Fruit fly (Drosophila melanogaster) whole organism, embryonic: ENCODE results near the gene SerRS.

Source experiments
- Antp ChIP-seq: fragments of 200-800 bp; sonication (Bioruptor generic); optimal IDR thresholded peaks from 3 replicates; lab custom pipeline; 2016; ENCODE audit warnings: missing biosample characterization, missing genetic modification characterization
- C15 ChIP-seq: fragments of 200-800 bp; sonication (Bioruptor generic); IDR thresholded peaks from 3 replicates; pipeline ENCODE4 v1.3.6; 2022; ENCODE audit warnings: missing biosample characterization, missing genetic modification characterization
- CG10959 ChIP-seq: fragments of 200-800 bp; sonication (Bioruptor generic); IDR thresholded peaks from 2 replicates; pipeline ENCODE4 v1.3.6; 2022; ENCODE audit warnings: missing biosample characterization, missing genetic modification characterization
- CG11093 ChIP-seq: fragments of 200-800 bp; sonication (Bioruptor generic); IDR thresholded peaks from 3 replicates; pipeline ENCODE4 v1.3.6; 2022; ENCODE audit warnings: missing biosample characterization, missing genetic modification characterization
- CG12744 ChIP-seq: fragments of 200-800 bp; sonication (Bioruptor generic); optimal IDR thresholded peaks from 2 replicates; lab custom pipeline; 2016; ENCODE audit warnings: missing biosample characterization, missing genetic modification characterization
- CG1529 ChIP-seq: fragments of 200-800 bp; sonication (Bioruptor generic); optimal IDR thresholded peaks from 3 replicates; lab custom pipeline; 2018; ENCODE audit warnings: missing biosample characterization, missing genetic modification characterization
- CG15514 ChIP-seq: fragments of 200-800 bp; sonication (Bioruptor generic); optimal IDR thresholded peaks from 3 replicates; lab custom pipeline; 2017; ENCODE audit warnings: missing biosample characterization, missing genetic modification characterization, mild to moderate bottlenecking, moderate library complexity, missing genetic modification reagents
- CG15601 ChIP-seq: fragments of 200-800 bp; sonication (Bioruptor generic); optimal IDR thresholded peaks from 3 replicates; lab custom pipeline; 2019; ENCODE audit warnings: missing biosample characterization, mild to moderate bottlenecking, missing genetic modification characterization, moderate library complexity
- CG18262 ChIP-seq: fragments of 200-800 bp; optimal IDR thresholded peaks from 3 replicates; lab custom pipeline; 2019; ENCODE audit warnings: missing biosample characterization, mild to moderate bottlenecking, missing genetic modification characterization, moderate library complexity
- CG2712 ChIP-seq: fragments of 200-800 bp; optimal IDR thresholded peaks from 3 replicates; lab custom pipeline; 2019; ENCODE audit warnings: missing biosample characterization, mild to moderate bottlenecking, missing genetic modification characterization, moderate library complexity
- CG2889 ChIP-seq: fragments of 200-800 bp; sonication (Bioruptor generic); IDR thresholded peaks from 3 replicates; pipeline ENCODE4 v1.3.6; 2022; ENCODE audit warnings: missing biosample characterization, missing genetic modification characterization
- CG30403 ChIP-seq: fragments of 200-800 bp; sonication (Bioruptor generic); optimal IDR thresholded peaks from 3 replicates; lab custom pipeline; 2016; ENCODE audit warnings: missing biosample characterization, missing genetic modification characterization
- CG33213 ChIP-seq: fragments of 200-800 bp; sonication (Bioruptor generic); optimal IDR thresholded peaks from 3 replicates; lab custom pipeline; 2016; ENCODE audit warnings: missing biosample characterization, missing genetic modification characterization
- CG3847 ChIP-seq: fragments of 200-800 bp; sonication (Bioruptor generic); IDR thresholded peaks from 2 replicates; pipeline ENCODE4 v1.3.6; 2022; ENCODE audit warnings: missing biosample characterization, missing genetic modification characterization
- CG4820 ChIP-seq: fragments of 200-800 bp; sonication (Bioruptor generic); optimal IDR thresholded peaks from 3 replicates; lab custom pipeline; 2016; ENCODE audit warnings: missing biosample characterization, missing genetic modification characterization
- CG6689 ChIP-seq: fragments of 200-800 bp; sonication (Bioruptor generic); IDR thresholded peaks from 2 replicates; pipeline ENCODE4 v1.3.6; 2022; ENCODE audit warnings: missing biosample characterization, missing genetic modification characterization
- CG9797 ChIP-seq: fragments of 200-800 bp; sonication (Bioruptor generic); optimal IDR thresholded peaks from 3 replicates; lab custom pipeline; 2018; ENCODE audit warnings: missing biosample characterization, mild to moderate bottlenecking, missing genetic modification characterization
- Camta ChIP-seq: fragments of 200-800 bp; sonication (Bioruptor generic); optimal IDR thresholded peaks from 2 replicates; lab custom pipeline; 2016; ENCODE audit warnings: missing biosample characterization, missing genetic modification characterization
- CkIIα-i1 ChIP-seq: fragments of 200-800 bp; sonication (Bioruptor generic); IDR thresholded peaks from 2 replicates; pipeline ENCODE4 v1.3.6; 2022; ENCODE audit warnings: missing biosample characterization, missing genetic modification characterization
- CoRest ChIP-seq: fragments of 200-800 bp; sonication (Bioruptor generic); optimal IDR thresholded peaks from 3 replicates; lab custom pipeline; 2018; ENCODE audit warnings: missing biosample characterization, mild to moderate bottlenecking, missing genetic modification characterization, moderate library complexity
- D ChIP-seq, 2 experiments: fragments of 200-800 bp in 1 of 2; fragments of >200 bp in 1 of 2; sonication (Bioruptor generic) in 1 of 2; optimal IDR thresholded peaks; 2 replicates in 1 of 2; 3 replicates in 1 of 2; lab custom pipeline; 2017; ENCODE audit warnings: mild to moderate bottlenecking in 1 of 2, missing biosample characterization in 1 of 2, missing genetic modification characterization in 1 of 2, missing genetic modification reagents in 1 of 2
- HLH3B ChIP-seq: fragments of 200-800 bp; sonication (Bioruptor generic); IDR thresholded peaks from 2 replicates; pipeline ENCODE4 v1.3.6; 2022; ENCODE audit warnings: missing biosample characterization, missing genetic modification characterization
- HLH4C ChIP-seq: fragments of 200-800 bp; sonication (Bioruptor generic); IDR thresholded peaks from 3 replicates; pipeline ENCODE4 v1.3.6; 2022; ENCODE audit warnings: missing biosample characterization, missing genetic modification characterization; ENCODE audit not compliant: partially characterized antibody
- HLHmδ ChIP-seq: fragments of 200-800 bp; sonication (Bioruptor generic); optimal IDR thresholded peaks from 2 replicates; lab custom pipeline; 2018; ENCODE audit warnings: missing biosample characterization, mild to moderate bottlenecking, missing genetic modification characterization, moderate library complexity
- Hey ChIP-seq: fragments of 200-800 bp; sonication (Bioruptor generic); optimal IDR thresholded peaks from 3 replicates; lab custom pipeline; 2018; ENCODE audit warnings: missing biosample characterization, mild to moderate bottlenecking, missing genetic modification characterization
- Hr3 ChIP-seq: fragments of 200-800 bp; sonication (Bioruptor generic); optimal IDR thresholded peaks from 3 replicates; lab custom pipeline; 2016; ENCODE audit warnings: missing biosample characterization, missing genetic modification characterization
- Hsf ChIP-seq: fragments of 200-800 bp; sonication (Bioruptor generic); optimal IDR thresholded peaks from 3 replicates; lab custom pipeline; 2016; ENCODE audit warnings: missing biosample characterization, missing genetic modification characterization
- NC2α ChIP-seq: fragments of 200-800 bp; sonication (Bioruptor generic); optimal IDR thresholded peaks from 2 replicates; lab custom pipeline; 2016; ENCODE audit warnings: missing biosample characterization, missing genetic modification characterization
- Ptx1 ChIP-seq: fragments of 200-800 bp; sonication (Bioruptor generic); IDR thresholded peaks from 2 replicates; pipeline ENCODE4 v1.3.6; 2022; ENCODE audit warnings: missing biosample characterization, missing genetic modification characterization
- Ssrp ChIP-seq: fragments of 200-800 bp; sonication (Bioruptor generic); optimal IDR thresholded peaks from 2 replicates; lab custom pipeline; 2018; ENCODE audit warnings: missing biosample characterization, mild to moderate bottlenecking, missing genetic modification characterization, moderate library complexity
- ash1 ChIP-seq: fragments of 200-800 bp; sonication (Bioruptor generic); optimal IDR thresholded peaks from 2 replicates; lab custom pipeline; 2018; ENCODE audit warnings: missing biosample characterization, mild to moderate bottlenecking, missing genetic modification characterization
- bsh ChIP-seq, 2 experiments: fragments of 200-800 bp; sonication (Bioruptor generic); optimal IDR thresholded peaks; 2 replicates each; lab custom pipeline; 2017 to 2018; ENCODE audit warnings: mild to moderate bottlenecking in 2 of 2, missing biosample characterization in 2 of 2, missing genetic modification characterization in 2 of 2, moderate library complexity in 1 of 2
- cato ChIP-seq: fragments of 200-800 bp; sonication (Bioruptor generic); optimal IDR thresholded peaks from 2 replicates; lab custom pipeline; 2016; ENCODE audit warnings: missing biosample characterization, missing genetic modification characterization, borderline replicate concordance
- exex ChIP-seq: fragments of 200-800 bp; sonication (Bioruptor generic); optimal IDR thresholded peaks from 4 replicates; lab custom pipeline; 2018; ENCODE audit warnings: missing biosample characterization, mild to moderate bottlenecking, missing genetic modification characterization, moderate library complexity
- fd102C ChIP-seq: fragments of 200-800 bp; sonication (Bioruptor generic); optimal IDR thresholded peaks from 2 replicates; lab custom pipeline; 2018; ENCODE audit warnings: missing biosample characterization, mild to moderate bottlenecking, missing genetic modification characterization, moderate library complexity
- fd3F ChIP-seq: fragments of 200-800 bp; sonication (Bioruptor generic); optimal IDR thresholded peaks from 2 replicates; lab custom pipeline; 2018; ENCODE audit warnings: missing biosample characterization, mild to moderate bottlenecking, missing genetic modification characterization, moderate library complexity
- hkb ChIP-seq, 2 experiments: fragments of 200-800 bp in 1 of 2; fragments of >200 bp in 1 of 2; sonication (Bioruptor generic) in 1 of 2; IDR thresholded peaks in 1 of 2; optimal IDR thresholded peaks in 1 of 2; 2 replicates each; pipeline versions ENCODE4 v1.3.6 to Lab custom; 2017 to 2022; ENCODE audit warnings: missing biosample characterization in 1 of 2, missing genetic modification characterization in 1 of 2
- lilli ChIP-seq: fragments of 200-800 bp; sonication (Bioruptor generic); optimal IDR thresholded peaks from 3 replicates; lab custom pipeline; 2016; ENCODE audit warnings: missing biosample characterization, missing genetic modification characterization
- luna ChIP-seq: fragments of 200-800 bp; sonication (Bioruptor generic); optimal IDR thresholded peaks from 2 replicates; lab custom pipeline; 2016; ENCODE audit warnings: missing biosample characterization, missing genetic modification characterization
- nmo ChIP-seq: fragments of 200-800 bp; sonication (Bioruptor generic); optimal IDR thresholded peaks from 2 replicates; lab custom pipeline; 2018; ENCODE audit warnings: missing biosample characterization, mild to moderate bottlenecking, missing genetic modification characterization, moderate library complexity
- p53 ChIP-seq: fragments of 200-800 bp; sonication (Bioruptor generic); optimal IDR thresholded peaks from 2 replicates; lab custom pipeline; 2016; ENCODE audit warnings: missing biosample characterization, missing genetic modification characterization
- run ChIP-seq: fragments of 200-800 bp; sonication (Bioruptor generic); optimal IDR thresholded peaks from 3 replicates; lab custom pipeline; 2018; ENCODE audit warnings: missing biosample characterization, mild to moderate bottlenecking, missing genetic modification characterization
- sc ChIP-seq, 3 experiments: fragments of >200 bp in 2 of 3; fragments of 200-800 bp in 1 of 3; sonication (Bioruptor generic) in 1 of 3; optimal IDR thresholded peaks; 2 replicates in 2 of 3; 3 replicates in 1 of 3; lab custom pipeline; 2017; ENCODE audit warnings: mild to moderate bottlenecking in 1 of 3, missing biosample characterization in 1 of 3, missing genetic modification characterization in 1 of 3, missing genetic modification reagents in 1 of 3
- schlank ChIP-seq: fragments of 200-800 bp; sonication (Bioruptor generic); optimal IDR thresholded peaks from 2 replicates; lab custom pipeline; 2018; ENCODE audit warnings: missing biosample characterization, mild to moderate bottlenecking, missing genetic modification characterization
- sens ChIP-seq: fragments of 200-800 bp; sonication (Bioruptor generic); peaks from one replicate; lab custom pipeline; 2016; ENCODE audit warnings: missing biosample characterization, missing genetic modification characterization
- shn ChIP-seq: fragments of 200-800 bp; sonication (Bioruptor generic); optimal IDR thresholded peaks from 3 replicates; lab custom pipeline; 2016; ENCODE audit warnings: missing biosample characterization, missing genetic modification characterization
- tll ChIP-seq, 2 experiments: fragments of 200-800 bp in 1 of 2; fragments of >200 bp in 1 of 2; sonication (Bioruptor generic) in 1 of 2; optimal IDR thresholded peaks; 2 replicates each; lab custom pipeline; 2017 to 2019; ENCODE audit warnings: missing biosample characterization in 2 of 2, missing genetic modification characterization in 2 of 2, mild to moderate bottlenecking in 1 of 2, moderate library complexity in 1 of 2

SerRS gene

DNA sequence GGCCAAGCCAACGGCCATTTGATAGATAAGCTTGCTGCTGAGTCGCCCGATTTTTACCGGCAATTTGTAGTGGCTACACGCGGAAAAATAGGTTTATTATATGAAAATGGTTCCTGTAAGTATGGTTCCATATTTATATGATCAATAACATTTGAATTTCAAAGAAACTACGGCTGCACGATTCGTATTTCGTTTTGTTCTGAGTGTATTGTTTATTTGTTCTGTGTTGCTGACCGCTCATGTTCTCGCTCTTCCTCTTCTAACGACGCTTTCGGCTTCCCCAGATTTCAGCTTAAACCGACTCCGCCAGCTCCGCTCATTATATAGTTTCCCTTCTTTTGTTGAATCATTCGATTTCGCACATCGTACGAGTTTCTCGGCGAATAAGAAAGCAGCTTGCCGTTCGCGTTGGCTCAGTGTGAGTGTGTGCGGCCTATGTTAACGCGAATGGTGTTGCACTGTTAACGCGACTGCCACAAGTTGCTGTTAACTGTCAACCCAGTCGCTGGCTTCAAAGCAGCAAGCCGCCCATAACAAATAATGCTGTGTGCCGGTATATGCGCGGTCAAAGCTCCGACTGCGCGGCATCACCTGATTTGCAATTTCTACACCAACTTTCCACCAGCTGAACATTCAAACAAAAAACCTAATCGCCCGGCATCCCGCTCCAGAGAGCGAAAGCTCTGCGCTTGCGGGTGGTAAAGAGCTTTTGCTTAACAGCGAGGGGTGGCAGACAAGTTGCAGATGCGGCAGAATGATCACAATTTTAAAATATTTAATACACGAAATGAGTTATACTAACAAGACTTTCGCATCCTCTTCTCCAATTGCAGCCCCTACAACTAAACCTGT is 21.8 kb upstream of the SerRS start (continued):
- TF ChIP-seq Ssrp (tag; lab: Kevin White, UChicago): no peak
- peak; percentile 18 for TF ChIP-seq Antp (GFP tag; lab: Kevin White, UChicago)
- TF ChIP-seq hkb (optimal IDR thresholded peaks at IDR 0.05; lab: Kevin White, UChicago): peak; percentile 100
- TF ChIP-seq hkb (GFP tag; IDR thresholded peaks at IDR 0.05; lab: Robert Waterston, UW): no peak; the same call in 1 of the 2 replicates
- TF ChIP-seq Hsf: peak; percentile 1
- TF ChIP-seq tll (GFP tag; optimal IDR thresholded peaks at IDR 0.05; lab: Kevin White, UChicago): no peak
- TF ChIP-seq luna (GFP tag; lab: Kevin White, UChicago): peak; percentile 15
- TF ChIP-seq CG15514: peak; percentile 21
- TF ChIP-seq CkIIα-i1: no peak
- TF ChIP-seq CG33213 (GFP tag; lab: Kevin White, UChicago): no peak
- no peak for TF ChIP-seq shn (GFP tag; lab: Kevin White, UChicago)
- TF ChIP-seq cato (GFP tag; lab: Kevin White, UChicago): no peak
- TF ChIP-seq CG18262 (tag; lab: Kevin White, UChicago): no peak
- no peak for TF ChIP-seq p53 (GFP tag; lab: Kevin White, UChicago)
- TF ChIP-seq HLH3B (GFP tag; lab: Robert Waterston, UW): 0 out of 2 replicates have a peak, but pooled peaks have one; percentile 28
- TF ChIP-seq bsh (GFP tag; optimal IDR thresholded peaks at IDR 0.05; lab: Kevin White, UChicago): peak in 1 of 2 experiments; percentile 13
- TF ChIP-seq CG10959 (GFP tag; lab: Robert Waterston, UW): no peak
- no peak for TF ChIP-seq fd102C
- TF ChIP-seq CG12744 (GFP tag; lab: Kevin White, UChicago): no peak
- no peak for TF ChIP-seq D (optimal IDR thresholded peaks at IDR 0.05; lab: Kevin White, UChicago)
- TF ChIP-seq D (GFP tag; optimal IDR thresholded peaks at IDR 0.05; lab: Kevin White, UChicago): no peak
- no peak for TF ChIP-seq fd3F (GFP tag; lab: Kevin White, UChicago)
- no peak; the same call in 1 of the 2 replicates for TF ChIP-seq CG6689 (GFP tag; lab: Robert Waterston, UW)
- TF ChIP-seq C15: no peak
- TF ChIP-seq sens (GFP tag; lab: Kevin White, UChicago): peak; percentile 15
- TF ChIP-seq exex (tag; lab: Kevin White, UChicago): no peak
- peak; percentile 64 for TF ChIP-seq lilli (GFP tag; lab: Kevin White, UChicago)
- no peak for TF ChIP-seq CG1529 (GFP tag; lab: Kevin White, UChicago)
- TF ChIP-seq Camta (GFP tag; lab: Kevin White, UChicago): peak; percentile 22
- TF ChIP-seq CG3847 (GFP tag; lab: Robert Waterston, UW): peak; percentile 39; the same call in 1 of the 2 replicates
- TF ChIP-seq CG2889 (GFP tag; lab: Robert Waterston, UW): no peak
- TF ChIP-seq schlank: no peak
- no peak for TF ChIP-seq CG4820 (GFP tag; lab: Kevin White, UChicago)
- no peak for TF ChIP-seq CG15601 (tag; lab: Kevin White, UChicago)
- no peak for TF ChIP-seq ash1 (GFP tag; lab: Kevin White, UChicago)
- TF ChIP-seq CG30403 (GFP tag; lab: Kevin White, UChicago): peak; percentile 56
- no peak for TF ChIP-seq nmo (GFP tag; lab: Kevin White, UChicago)
- TF ChIP-seq sc (optimal IDR thresholded peaks at IDR 0.05; lab: Kevin White, UChicago): no peak
- no peak for TF ChIP-seq sc (GFP tag; optimal IDR thresholded peaks at IDR 0.05; lab: Kevin White, UChicago)
- no peak for TF ChIP-seq Hr3 (GFP tag; lab: Kevin White, UChicago)
- TF ChIP-seq HLH4C (GFP tag; lab: Robert Waterston, UW): no peak
- TF ChIP-seq Hey (tag; lab: Kevin White, UChicago): no peak
- TF ChIP-seq HLHmδ (GFP tag; lab: Kevin White, UChicago): no peak
- no peak for TF ChIP-seq CG11093 (GFP tag; lab: Robert Waterston, UW)
- no peak for TF ChIP-seq CG2712 (tag; lab: Kevin White, UChicago)
- TF ChIP-seq CoRest: peak; percentile 21
- peak; percentile 62 for TF ChIP-seq Ptx1 (GFP tag; lab: Robert Waterston, UW)
- TF ChIP-seq NC2α (GFP tag; lab: Kevin White, UChicago): no peak
- no peak for TF ChIP-seq run (tag; lab: Kevin White, UChicago)
- no peak for TF ChIP-seq CG9797
